Worm (Caenorhabditis elegans) whole organism, dauer: ENCODE data around the gene lgc-32.

Source experiments
- unc-62 ChIP-seq: sonication (generic microtip); optimal IDR thresholded peaks from 2 replicates; lab custom pipeline; 2017; ENCODE audit warnings: missing biosample characterization, missing genetic modification reagents, missing genetic modification characterization

Gene lgc-32

DNA sequence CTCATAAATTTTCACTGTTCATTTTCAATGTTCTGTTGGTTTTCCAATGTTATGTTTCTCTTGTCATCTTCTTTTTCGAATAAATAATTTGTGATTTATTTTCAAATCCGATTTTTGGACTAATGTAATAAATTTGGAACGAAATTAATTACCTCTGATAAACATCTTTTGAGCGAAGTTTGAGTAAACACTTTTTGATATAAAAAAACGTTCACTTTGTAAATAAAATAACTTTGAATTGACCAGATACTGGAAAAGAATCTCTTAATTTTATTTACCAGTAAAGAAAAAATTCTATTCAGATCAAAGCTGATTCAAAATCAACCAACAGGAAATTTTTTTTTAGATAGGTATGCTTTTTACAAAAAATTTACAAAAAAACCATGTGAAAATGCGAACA lies at the start of gene lgc-32:
TSS of gene lgc-32 (plus strand) at position 301 of the 400 bp plus-strand sequence.
- TF ChIP-seq unc-62 (GFP tag; lab: Kevin White, UChicago): no peak

DNA sequence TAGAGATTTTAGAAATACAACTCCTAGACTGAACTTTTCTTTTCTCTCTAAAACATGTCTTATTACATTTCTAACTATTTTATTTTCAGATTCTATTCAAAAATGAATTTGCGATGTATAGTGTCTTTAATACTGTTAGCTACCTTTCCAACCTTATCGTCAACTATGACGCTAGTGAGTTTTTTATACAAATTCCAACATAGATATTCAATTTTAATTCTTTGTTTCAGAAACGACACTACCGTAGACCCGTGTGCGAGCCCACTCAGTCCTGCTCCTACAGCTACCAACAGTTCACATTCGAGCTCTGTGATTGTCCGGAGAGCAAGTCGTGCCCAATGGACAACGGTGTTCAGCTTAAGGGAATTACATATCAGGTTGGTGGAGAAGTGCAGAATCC lies 42.8 kb upstream of the lgc-32 start, which contains the start of gene M6.4:
TSS of gene M6.4 (plus strand) at position 55 of the 400 bp plus-strand sequence.
- TF ChIP-seq unc-62 (GFP tag; lab: Kevin White, UChicago): no peak

DNA sequence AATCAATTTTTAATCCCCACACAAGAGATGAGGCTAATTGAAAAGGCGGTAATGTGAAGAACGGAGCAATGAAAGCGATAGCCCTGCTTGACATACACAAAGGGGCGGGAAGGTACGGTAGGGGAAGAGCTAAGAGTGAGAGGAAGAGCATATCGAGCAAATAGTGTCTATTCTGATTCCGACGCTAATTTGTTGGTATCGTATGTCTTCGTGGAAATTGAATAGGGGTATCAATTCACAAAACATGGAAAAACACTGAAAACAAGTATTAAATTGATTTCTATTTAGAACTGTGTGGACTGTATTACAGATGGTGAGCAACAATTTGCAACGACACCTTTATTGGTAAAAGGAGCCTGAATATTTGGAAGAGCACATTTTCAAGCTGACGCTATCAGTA lies 35.0 kb upstream of the lgc-32 start, which contains the start of gene pha-2:
TSS of gene pha-2 (minus strand) at position 101 of the 400 bp plus-strand sequence.
- TF ChIP-seq unc-62 (GFP tag; lab: Kevin White, UChicago): no peak

DNA sequence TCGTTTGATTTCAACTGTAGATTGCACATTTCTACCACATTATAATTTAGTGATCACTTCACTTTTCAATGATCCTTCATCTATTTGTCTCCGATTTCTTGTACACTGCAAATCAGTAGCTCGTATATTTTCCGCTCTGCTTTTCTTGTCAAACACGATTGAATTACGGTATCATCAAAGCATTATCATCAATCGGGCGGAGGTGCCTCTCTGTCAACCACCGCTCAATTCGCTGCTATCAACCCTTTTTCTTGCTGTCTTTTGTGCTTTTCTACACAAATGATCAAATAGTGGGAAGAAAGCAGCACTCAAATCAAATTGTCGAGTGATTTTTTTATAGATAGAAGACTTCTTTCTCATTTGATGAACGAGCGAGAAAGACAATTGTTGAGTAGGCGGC lies 34.3 kb upstream of the lgc-32 start:
- TF ChIP-seq unc-62 (GFP tag; lab: Kevin White, UChicago): no peak

DNA sequence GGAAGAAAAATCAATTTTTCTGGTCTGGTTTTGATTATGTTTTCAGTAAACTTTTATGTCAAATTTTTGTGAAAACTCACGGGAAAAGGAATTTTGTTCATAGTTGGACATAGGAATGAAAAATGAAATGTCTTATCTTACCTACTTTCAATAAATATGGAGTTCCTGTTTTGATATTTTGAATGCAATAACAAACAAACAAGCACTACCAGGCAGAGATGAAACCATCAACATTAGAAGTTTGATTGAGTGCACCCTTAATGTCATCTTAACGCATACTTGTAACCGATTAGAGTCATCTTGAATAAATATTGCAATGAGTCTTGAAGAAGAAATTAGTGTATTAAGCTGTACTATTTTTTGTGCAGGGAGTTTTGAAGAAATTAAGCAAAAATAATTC lies 30.5 kb upstream of the lgc-32 start, which contains the start of gene M6.11:
TSS of gene M6.11 (minus strand) at position 101 of the 400 bp plus-strand sequence.
- TF ChIP-seq unc-62 (GFP tag; lab: Kevin White, UChicago): no peak

DNA sequence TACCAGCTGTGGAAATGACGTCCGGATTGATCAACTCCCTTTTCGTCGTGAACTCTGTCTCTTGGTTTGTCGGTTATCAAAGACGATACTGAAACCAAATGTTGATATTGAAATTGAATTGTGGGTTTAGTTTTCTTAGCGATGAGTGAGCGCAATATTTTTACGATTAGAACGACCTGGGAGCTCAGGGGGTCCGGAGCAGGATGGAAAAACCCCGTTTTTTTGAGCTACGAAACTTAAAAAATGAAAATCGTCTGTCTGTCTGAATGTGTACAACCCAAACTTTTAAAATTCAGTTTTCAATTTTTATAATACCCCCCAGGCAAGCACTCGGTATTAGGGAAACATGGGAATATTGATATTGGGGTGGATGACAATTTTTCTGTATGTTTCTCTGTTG lies 29.1 kb upstream of the lgc-32 start:
- no peak for TF ChIP-seq unc-62 (GFP tag; lab: Kevin White, UChicago)

DNA sequence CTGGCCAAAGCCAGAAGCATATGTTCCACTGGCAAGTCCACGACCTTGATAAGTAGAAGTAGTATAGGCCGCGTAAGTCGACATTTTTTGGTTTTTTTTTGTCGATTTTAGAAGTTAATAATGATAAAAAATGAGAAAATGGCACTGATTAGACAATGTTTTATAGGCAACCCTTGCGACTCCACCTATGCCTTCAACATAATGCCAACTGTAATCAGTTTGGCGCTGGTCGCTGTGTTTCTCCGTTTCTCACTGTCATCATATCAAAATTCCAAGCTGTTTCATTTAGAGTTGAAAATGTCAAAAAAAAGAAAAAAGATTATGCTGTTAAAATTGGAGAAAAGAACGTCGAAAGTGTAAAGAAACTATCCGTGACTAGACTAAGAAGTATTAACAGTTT lies 26.3 kb upstream of the lgc-32 start:
- no peak for TF ChIP-seq unc-62 (GFP tag; lab: Kevin White, UChicago)

DNA sequence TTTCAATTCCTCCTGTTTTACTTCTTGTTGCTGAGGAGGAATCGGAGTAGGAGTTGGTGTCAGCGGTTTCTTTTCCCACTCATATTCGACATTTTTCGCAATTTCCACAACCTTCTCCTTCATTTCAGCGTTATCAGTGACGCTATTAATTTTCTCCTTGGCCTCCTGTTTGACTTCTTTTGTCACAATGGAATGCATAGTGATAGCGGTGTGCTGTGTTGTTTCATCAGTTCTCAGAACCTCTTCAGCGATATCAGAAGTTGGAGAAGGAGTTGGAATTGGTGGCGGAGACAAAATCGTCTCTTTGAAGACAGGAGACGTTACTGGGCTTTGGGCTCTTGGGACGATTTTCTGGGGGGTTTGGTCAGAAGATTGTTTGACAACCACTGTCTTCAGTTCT lies 25.4 kb upstream of the lgc-32 start:
- no peak for TF ChIP-seq unc-62 (GFP tag; lab: Kevin White, UChicago)

DNA sequence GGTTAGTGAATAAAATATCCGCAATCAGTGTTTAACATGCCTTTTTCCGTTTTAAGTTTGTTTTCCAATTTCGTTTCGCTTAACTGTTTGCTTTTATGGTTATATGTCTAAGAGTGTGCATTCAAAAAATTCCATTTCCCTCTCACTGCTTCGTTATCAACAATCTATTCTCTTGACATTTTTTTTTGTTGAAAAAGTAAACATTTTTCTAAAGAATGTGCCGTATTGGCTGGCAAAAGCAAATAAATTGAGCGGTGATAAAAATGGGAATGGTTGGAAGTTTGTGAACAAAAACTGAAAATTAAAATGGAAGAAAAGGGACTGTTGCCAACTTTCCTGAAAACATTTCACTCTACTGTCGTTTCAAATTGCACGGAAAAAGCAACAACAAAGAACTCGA lies 20.3 kb upstream of the lgc-32 start:
- TF ChIP-seq unc-62 (GFP tag; lab: Kevin White, UChicago): no peak

DNA sequence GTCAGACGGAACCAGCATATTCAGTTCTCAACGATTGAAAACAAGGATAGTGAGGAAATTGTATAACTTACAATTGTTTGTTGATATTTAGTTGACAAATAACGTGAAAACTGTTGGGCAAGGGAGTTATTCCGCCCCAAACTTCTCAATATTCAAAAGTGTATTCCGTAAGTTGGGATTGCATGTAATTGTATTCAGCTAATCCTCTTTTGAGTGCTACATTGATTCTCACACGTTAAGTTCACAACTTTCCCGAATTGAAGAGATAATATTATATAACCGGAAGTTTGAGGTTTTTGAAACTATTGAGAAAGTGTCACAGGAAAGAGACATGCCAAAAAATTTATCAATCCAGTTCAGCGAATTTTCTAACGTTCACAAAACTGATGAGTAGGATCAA lies 17.1 kb upstream of the lgc-32 start, which contains the start of gene ifc-2:
TSS of gene ifc-2 (minus strand) at position 101 of the 400 bp plus-strand sequence.
- TF ChIP-seq unc-62 (GFP tag; lab: Kevin White, UChicago): no peak

DNA sequence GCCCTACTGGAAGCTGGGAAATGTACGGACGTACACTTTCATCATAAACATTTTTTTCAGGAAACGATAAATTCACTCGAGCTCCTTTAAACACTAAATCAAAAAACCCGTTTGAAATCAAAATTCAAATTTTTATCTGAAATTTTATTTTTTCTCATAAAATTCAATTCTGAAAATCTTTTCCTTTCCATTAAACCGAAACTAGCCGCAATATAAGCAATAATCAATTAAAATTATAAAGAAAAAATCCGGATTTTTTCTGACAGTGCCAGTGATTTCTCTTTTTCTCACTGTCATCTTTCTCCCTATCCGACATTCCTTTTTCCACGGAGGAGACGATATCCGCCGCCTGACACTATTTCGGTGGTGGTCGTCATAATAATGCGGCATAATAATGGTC lies 16.0 kb upstream of the lgc-32 start, which contains the start of gene lpr-7:
TSS of gene lpr-7 (plus strand) at position 301 of the 400 bp plus-strand sequence.
- no peak for TF ChIP-seq unc-62 (GFP tag; lab: Kevin White, UChicago)

DNA sequence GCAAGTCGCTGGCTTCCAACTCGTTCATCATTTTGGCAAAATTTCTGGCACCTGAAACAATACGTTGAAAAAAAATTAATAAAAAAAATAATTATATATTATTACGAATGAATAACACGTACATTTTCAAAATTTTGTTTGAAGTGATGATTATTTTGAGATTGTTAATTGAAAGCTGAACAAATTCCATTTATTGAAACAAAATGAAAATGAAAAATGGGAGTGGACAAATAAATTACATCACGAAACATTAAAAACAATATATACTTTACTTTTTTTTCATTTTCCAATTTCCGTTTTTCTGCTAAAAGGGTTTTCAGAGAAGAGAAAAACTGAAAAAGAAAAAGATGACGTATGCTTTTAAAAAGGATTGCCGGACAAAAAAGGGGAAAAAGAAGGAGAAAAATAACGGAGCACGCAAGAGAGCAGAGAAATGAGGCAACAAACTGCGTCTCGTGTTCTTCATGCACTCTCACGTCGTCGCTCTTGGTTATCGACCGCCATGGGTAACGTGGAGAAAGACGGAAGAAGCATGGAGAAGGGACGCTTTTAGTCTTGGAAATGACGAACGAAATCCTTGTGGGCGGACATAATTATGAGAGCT lies 10.1 kb upstream of the lgc-32 start, which contains the start of gene rund-1:
TSS of gene rund-1 (minus strand) at position 51 of the 604 bp plus-strand sequence.
- no peak for TF ChIP-seq unc-62 (GFP tag; lab: Kevin White, UChicago)

DNA sequence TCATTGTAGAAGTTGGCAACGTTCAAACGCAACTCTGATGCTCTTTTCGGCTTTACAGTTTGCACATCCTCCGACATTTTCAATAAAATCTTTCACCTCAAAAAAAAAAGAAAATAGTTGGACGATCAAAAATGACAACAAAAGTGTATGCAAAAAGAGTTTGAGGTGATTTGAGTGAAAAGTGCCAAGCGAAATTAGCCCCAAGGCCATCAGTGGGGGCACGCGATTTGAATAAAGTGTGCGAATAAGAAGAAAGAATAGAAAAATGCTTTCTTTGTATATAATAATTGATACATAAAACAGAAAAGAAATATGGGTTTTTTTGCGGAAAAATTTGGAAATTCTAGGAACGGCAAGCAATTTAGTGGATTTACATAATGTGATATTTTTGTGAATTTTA lies 5.8 kb upstream of the lgc-32 start, which contains the start of gene T19D7.5:
TSS of gene T19D7.5 (minus strand) at position 101 of the 400 bp plus-strand sequence.
- TF ChIP-seq unc-62 (GFP tag; lab: Kevin White, UChicago): no peak

DNA sequence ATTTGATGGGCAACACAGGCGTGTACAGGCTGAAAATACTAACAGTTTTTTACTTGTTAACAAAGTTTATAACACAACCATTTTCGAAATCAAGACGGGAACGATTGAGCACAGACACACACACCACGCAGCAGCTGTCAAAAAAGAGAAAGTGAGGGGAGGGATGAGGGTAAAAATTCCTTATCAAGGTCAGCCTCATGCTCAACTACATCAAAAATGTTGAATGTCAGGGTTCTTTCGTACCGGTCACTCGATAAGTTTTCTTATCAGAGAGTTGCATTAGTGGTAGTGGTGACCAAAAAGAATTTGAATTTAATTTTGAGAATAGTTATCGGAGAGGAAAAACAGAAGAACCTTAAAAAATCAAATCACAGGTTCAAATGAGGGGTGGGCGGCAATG lies 1.3 kb upstream of the lgc-32 start, which contains the start of gene T19D7.6:
TSS of gene T19D7.6 (minus strand) at position 198 of the 400 bp plus-strand sequence.
- TF ChIP-seq unc-62 (GFP tag; lab: Kevin White, UChicago): no peak

DNA sequence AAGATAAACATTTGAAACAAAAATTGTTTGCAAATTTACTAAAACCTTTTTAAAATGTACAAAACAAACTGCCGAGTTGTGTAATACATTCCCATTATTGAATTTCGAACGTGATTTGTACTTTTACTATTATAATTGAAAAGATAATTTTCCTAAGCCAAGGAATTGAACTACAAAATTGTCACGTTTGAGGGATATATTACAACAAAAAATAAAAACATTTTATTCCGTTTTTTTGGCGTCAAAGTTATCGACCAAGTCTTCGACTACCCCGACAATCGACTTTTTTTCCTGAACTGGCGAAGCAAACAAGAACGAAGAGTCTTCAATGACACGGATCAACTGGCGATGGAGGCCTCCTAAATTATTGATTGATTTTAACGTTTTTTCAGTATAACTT lies 9.0 kb downstream of the lgc-32 start, which contains the start of gene T19D7.7:
TSS of gene T19D7.7 (minus strand) at position 101 of the 400 bp plus-strand sequence.
- no peak for TF ChIP-seq unc-62 (GFP tag; lab: Kevin White, UChicago)

DNA sequence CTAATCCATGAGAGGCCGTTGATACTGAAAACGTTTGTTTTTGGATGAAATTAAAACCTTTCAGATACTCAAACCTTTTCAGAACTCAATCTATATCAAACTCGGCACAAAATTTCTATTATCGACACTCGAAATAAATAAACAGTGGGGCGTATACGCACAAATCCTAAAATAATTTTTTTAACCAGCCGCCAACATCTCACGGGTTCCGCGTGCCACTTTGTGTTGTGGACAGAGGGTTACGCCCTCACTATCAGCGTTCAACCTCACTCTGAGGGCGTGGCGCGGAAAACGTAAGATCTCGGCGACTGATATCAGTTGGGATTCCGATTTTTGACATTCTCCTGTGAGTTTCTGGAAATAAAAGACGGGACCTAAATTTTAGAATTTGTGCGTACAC lies 9.5 kb downstream of the lgc-32 start:
- no peak for TF ChIP-seq unc-62 (GFP tag; lab: Kevin White, UChicago)

DNA sequence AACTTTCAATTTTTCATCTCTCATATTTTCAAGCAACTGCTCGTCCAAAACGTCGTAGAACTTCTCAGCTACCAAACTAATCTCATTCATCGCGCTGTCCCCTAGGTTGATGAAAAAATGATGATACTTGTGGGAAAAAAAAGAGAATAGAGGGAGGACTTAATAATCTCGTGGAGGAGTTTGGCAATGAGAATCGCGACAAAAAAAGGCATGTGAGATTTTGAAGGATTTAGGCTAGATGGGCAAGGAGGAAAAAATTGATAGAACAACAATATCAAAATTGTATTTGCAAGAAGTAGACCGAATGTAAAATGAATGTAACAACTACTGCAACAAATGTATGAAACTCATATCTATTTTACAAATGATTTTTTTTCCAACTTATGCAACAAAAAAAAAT lies 10.8 kb downstream of the lgc-32 start, which contains the start of gene Y9C12A.1:
TSS of gene Y9C12A.1 (minus strand) at position 101 of the 400 bp plus-strand sequence.
- TF ChIP-seq unc-62 (GFP tag; lab: Kevin White, UChicago): no peak
